Worm (Caenorhabditis elegans) whole organism, mixed stage, embryonic: Measurements from ENCODE around the gene R03D7.15.
"Not testable (repeated sequence)": the region's sequence is repeated elsewhere in the genome, so short reads cannot be mapped to it uniquely, and the experiment has no call there.

Experiments
- M03D4.4 ChIP-seq: sonication (generic microtip); optimal IDR thresholded peaks from 2 replicates; lab custom pipeline; 2017; ENCODE audit warnings: mild to moderate bottlenecking, missing genetic modification characterization, missing compliant biosample characterization
- bed-3 ChIP-seq: fragments of 200-800 bp; sonication (Bioruptor generic); optimal IDR thresholded peaks from 3 replicates; lab custom pipeline; 2018; ENCODE audit warnings: mild to moderate bottlenecking, missing genetic modification characterization, moderate library complexity, missing compliant biosample characterization
- blmp-1 ChIP-seq: fragments of 150-350 bp; optimal IDR thresholded peaks from 2 replicates; lab custom pipeline; 2014; ENCODE audit warnings: missing biosample characterization, missing genetic modification characterization
- ceh-39 ChIP-seq: fragments of 150-350 bp; optimal IDR thresholded peaks from 2 replicates; lab custom pipeline; 2014; ENCODE audit warnings: missing biosample characterization, missing genetic modification characterization
- ceh-43 ChIP-seq: fragments of 200-800 bp; sonication (Bioruptor generic); optimal IDR thresholded peaks from 2 replicates; lab custom pipeline; 2018; ENCODE audit warnings: mild to moderate bottlenecking, missing genetic modification characterization, moderate library complexity, missing compliant biosample characterization
- ceh-83 ChIP-seq: fragments of 200-800 bp; sonication (Bioruptor generic); optimal IDR thresholded peaks from 2 replicates; lab custom pipeline; 2018; ENCODE audit warnings: mild to moderate bottlenecking, missing genetic modification characterization, missing compliant biosample characterization
- ces-1 ChIP-seq: fragments of 150-350 bp; optimal IDR thresholded peaks from 2 replicates; lab custom pipeline; 2014; ENCODE audit warnings: missing biosample characterization, missing genetic modification reagents, missing genetic modification characterization
- cnd-1 ChIP-seq: fragments of 200-800 bp; sonication (Bioruptor generic); optimal IDR thresholded peaks from 2 replicates; lab custom pipeline; 2018; ENCODE audit warnings: mild to moderate bottlenecking, missing genetic modification characterization, missing compliant biosample characterization
- drap-1 ChIP-seq: fragments of 200-800 bp; sonication (Bioruptor generic); optimal IDR thresholded peaks from 3 replicates; lab custom pipeline; 2018; ENCODE audit warnings: mild to moderate bottlenecking, missing genetic modification characterization, missing compliant biosample characterization
- elt-1 ChIP-seq: sonication (generic microtip); optimal IDR thresholded peaks from 2 replicates; lab custom pipeline; 2017; ENCODE audit warnings: missing genetic modification characterization, mild to moderate bottlenecking, missing compliant biosample characterization, antibody characterized with exemption, moderate library complexity, borderline replicate concordance; ENCODE audit not compliant: insufficient read depth
- elt-3 ChIP-seq: fragments of 150-350 bp; optimal IDR thresholded peaks from 2 replicates; lab custom pipeline; 2014; ENCODE audit warnings: missing biosample characterization, missing genetic modification characterization
- flh-1 ChIP-seq: fragments of 200-800 bp; sonication (Bioruptor generic); optimal IDR thresholded peaks from 2 replicates; lab custom pipeline; 2018; ENCODE audit warnings: mild to moderate bottlenecking, missing genetic modification characterization, moderate library complexity, missing compliant biosample characterization
- hlh-1 ChIP-seq: fragments of 150-350 bp; optimal IDR thresholded peaks from 2 replicates; lab custom pipeline; 2014; ENCODE audit warnings: missing biosample characterization, missing genetic modification reagents, missing genetic modification characterization
- lin-32 ChIP-seq: fragments of 200-800 bp; sonication (Bioruptor generic); optimal IDR thresholded peaks from 2 replicates; lab custom pipeline; 2018; ENCODE audit warnings: mild to moderate bottlenecking, missing genetic modification characterization, missing compliant biosample characterization
- lsy-2 ChIP-seq: fragments of 150-350 bp; optimal IDR thresholded peaks from 2 replicates; lab custom pipeline; 2014; ENCODE audit warnings: missing biosample characterization, missing genetic modification characterization
- mep-1 ChIP-seq: fragments of 150-350 bp; optimal IDR thresholded peaks from 2 replicates; lab custom pipeline; 2017; ENCODE audit warnings: missing biosample characterization, missing genetic modification reagents, missing genetic modification characterization, inconsistent platforms
- mls-2 ChIP-seq: sonication (generic microtip); optimal IDR thresholded peaks from 2 replicates; lab custom pipeline; 2016; ENCODE audit warnings: mild to moderate bottlenecking, missing genetic modification characterization, moderate library complexity, missing compliant biosample characterization
- nhr-12 ChIP-seq: fragments of 150-350 bp; optimal IDR thresholded peaks from 2 replicates; lab custom pipeline; 2014; ENCODE audit warnings: missing biosample characterization, missing genetic modification characterization
- nhr-2 ChIP-seq: fragments of 150-350 bp; optimal IDR thresholded peaks from 2 replicates; lab custom pipeline; 2014; ENCODE audit warnings: missing biosample characterization, missing genetic modification characterization
- nhr-237 ChIP-seq: fragments of 150-350 bp; optimal IDR thresholded peaks from 2 replicates; lab custom pipeline; 2014; ENCODE audit warnings: missing biosample characterization, missing genetic modification characterization
- nhr-28 ChIP-seq: fragments of 150-350 bp; optimal IDR thresholded peaks from 2 replicates; lab custom pipeline; 2014; ENCODE audit warnings: missing biosample characterization, missing genetic modification characterization
- pha-4 ChIP-seq: fragments of 150-350 bp; optimal IDR thresholded peaks from 2 replicates; lab custom pipeline; 2018; ENCODE audit warnings: missing biosample characterization, missing genetic modification reagents, missing genetic modification characterization
- sem-2 ChIP-seq: fragments of 200-800 bp; sonication (Bioruptor generic); optimal IDR thresholded peaks from 2 replicates; lab custom pipeline; 2018; ENCODE audit warnings: mild to moderate bottlenecking, missing genetic modification characterization, missing compliant biosample characterization
- sptf-1 ChIP-seq: sonication (generic microtip); optimal IDR thresholded peaks from 2 replicates; lab custom pipeline; 2017; ENCODE audit warnings: mild to moderate bottlenecking, missing genetic modification characterization, moderate library complexity, missing compliant biosample characterization
- tbx-8 ChIP-seq: fragments of 200-800 bp; sonication (Bioruptor generic); optimal IDR thresholded peaks from 2 replicates; lab custom pipeline; 2018; ENCODE audit warnings: mild to moderate bottlenecking, missing genetic modification characterization, moderate library complexity, missing compliant biosample characterization
- unc-120 ChIP-seq: sonication (generic microtip); optimal IDR thresholded peaks from 2 replicates; lab custom pipeline; 2017; ENCODE audit warnings: missing genetic modification characterization, missing compliant biosample characterization; ENCODE audit not compliant: poor library complexity, severe bottlenecking
- unc-39 ChIP-seq: fragments of 150-350 bp; optimal IDR thresholded peaks from 2 replicates; lab custom pipeline; 2014; ENCODE audit warnings: missing biosample characterization, missing genetic modification characterization
- unc-62 ChIP-seq: fragments of 150-350 bp; optimal IDR thresholded peaks from 2 replicates; lab custom pipeline; 2014; ENCODE audit warnings: missing biosample characterization, missing genetic modification reagents, missing genetic modification characterization
- ztf-11 ChIP-seq: fragments of 150-350 bp; optimal IDR thresholded peaks from 2 replicates; lab custom pipeline; 2014; ENCODE audit warnings: missing biosample characterization, missing genetic modification characterization

Gene R03D7.15

DNA sequence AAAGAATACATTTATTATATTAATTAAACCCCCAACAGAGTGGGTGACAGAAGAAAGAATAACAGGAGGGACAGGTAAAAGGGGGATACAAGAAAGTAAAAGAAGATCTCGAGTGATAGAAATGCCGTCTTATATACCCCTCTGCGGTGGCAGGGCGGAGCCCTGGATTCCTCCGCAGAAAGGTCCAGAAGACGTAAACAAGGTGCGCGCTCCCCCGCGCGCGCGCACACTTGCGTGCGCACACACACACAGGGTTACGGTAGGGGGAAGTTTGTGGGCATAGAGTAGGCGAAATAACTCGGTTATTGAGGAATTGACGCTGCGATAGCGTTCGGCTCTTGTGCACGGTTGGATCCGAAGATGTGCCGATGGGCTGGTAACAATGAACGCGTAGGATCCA, at the start of gene R03D7.15:
Gene R03D7.15, plus strand, starts transcription at position 299 of the 400 bp plus-strand sequence.
- not testable (repeated sequence) for TF ChIP-seq pha-4, nhr-12, unc-120 (tag; lab: Kevin White, UChicago)

DNA sequence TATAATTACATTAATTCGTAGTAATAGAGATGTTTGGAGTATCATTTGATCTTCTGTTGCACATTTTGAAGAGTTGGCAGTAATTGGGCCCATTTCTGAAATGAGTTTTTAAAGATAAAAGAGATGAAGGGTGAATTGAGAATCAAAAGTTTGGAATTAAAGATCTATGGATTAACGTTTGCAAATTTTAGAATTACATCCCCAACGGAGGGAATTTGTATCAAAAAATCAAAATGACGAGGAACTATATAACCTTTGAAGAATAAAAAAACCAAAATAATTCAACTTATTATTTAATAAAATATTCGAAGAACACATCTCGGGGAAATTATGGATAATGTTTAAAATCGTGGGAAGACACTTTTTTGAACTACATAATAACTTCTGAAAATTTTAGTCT, 47.0 kb upstream of the R03D7.15 start, which contains the start of gene sra-10:
Gene sra-10, minus strand, starts transcription at position 101 of the 400 bp plus-strand sequence.
- TF ChIP-seq unc-120 (tag; lab: Kevin White, UChicago), result no peak
- no peak for TF ChIP-seq tbx-8 (GFP tag; lab: Kevin White, UChicago)
- TF ChIP-seq ceh-39, result no peak
- no peak for TF ChIP-seq bed-3
- TF ChIP-seq lsy-2, result no peak
- no peak for TF ChIP-seq ceh-83 (GFP tag; lab: Kevin White, UChicago)
- no peak for TF ChIP-seq mls-2 (tag; lab: Kevin White, UChicago)
- no peak for TF ChIP-seq nhr-28 (tag; lab: Kevin White, UChicago)
- TF ChIP-seq blmp-1, result no peak
- no peak for TF ChIP-seq flh-1 (GFP tag; lab: Kevin White, UChicago)
- TF ChIP-seq ceh-43 (GFP tag; lab: Kevin White, UChicago), result no peak

DNA sequence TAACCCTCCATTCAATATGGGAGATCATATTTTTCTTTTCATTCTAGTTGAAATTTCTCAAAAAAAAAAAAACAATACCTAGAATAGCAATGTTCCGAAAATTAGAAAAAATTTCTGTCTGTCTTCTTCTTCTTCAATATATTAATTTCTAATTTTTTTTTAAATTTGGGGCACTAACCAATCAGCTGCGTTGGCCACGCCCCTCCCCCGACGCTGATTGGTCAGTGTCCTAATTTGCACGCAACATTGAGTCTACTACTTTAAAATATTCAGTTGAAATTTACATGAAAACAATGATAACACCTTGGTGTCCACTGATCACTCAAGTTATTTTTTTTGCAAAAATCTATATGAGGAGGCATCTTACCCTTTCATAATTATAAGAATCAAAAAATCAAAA, 46.1 kb upstream of the R03D7.15 start:
- TF ChIP-seq elt-3 (tag; lab: Kevin White, UChicago) (no peak), unc-120 (tag; lab: Kevin White, UChicago) (no peak), flh-1 (GFP tag; lab: Kevin White, UChicago) (no peak), nhr-2 (tag; lab: Kevin White, UChicago) (no peak), lin-32 (no peak), sem-2 (GFP tag; lab: Kevin White, UChicago) (no peak), unc-39 (tag; lab: Kevin White, UChicago) (no peak), unc-62 (GFP tag; lab: Kevin White, UChicago) (no peak), nhr-237 (no peak), elt-1 (tag; lab: Kevin White, UChicago) (no peak), M03D4.4 (tag; lab: Kevin White, UChicago) (no peak), mls-2 (tag; lab: Kevin White, UChicago) (no peak)

DNA sequence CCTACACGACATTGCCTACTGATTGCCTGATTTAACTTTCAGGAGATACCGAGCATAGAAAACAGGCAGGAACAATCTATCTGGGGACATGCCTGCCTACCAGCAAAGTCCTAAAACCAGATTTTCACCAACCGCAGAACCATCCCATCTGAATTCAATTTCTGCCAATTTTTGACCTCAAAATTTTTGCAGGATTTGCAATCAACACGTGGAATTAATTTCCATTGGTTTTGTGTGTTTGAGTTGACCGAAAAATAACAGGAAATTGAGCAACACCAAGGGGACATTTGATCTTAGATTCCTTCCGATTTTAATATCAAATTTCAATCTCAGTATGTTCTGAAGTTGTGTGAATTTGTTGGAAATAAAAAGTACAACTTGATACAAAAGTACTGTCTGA, 43.0 kb upstream of the R03D7.15 start:
- TF ChIP-seq nhr-12 (tag; lab: Kevin White, UChicago), result no peak
- no peak for TF ChIP-seq unc-39 (tag; lab: Kevin White, UChicago)
- no peak for TF ChIP-seq blmp-1
- no peak for TF ChIP-seq ceh-39
- no peak for TF ChIP-seq mep-1 (tag; lab: Kevin White, UChicago)
- TF ChIP-seq hlh-1 (tag; lab: Kevin White, UChicago), result no peak
- TF ChIP-seq ces-1 (GFP tag; lab: Kevin White, UChicago), result no peak
- TF ChIP-seq lsy-2, result no peak
- no peak for TF ChIP-seq nhr-237
- no peak for TF ChIP-seq ceh-43 (GFP tag; lab: Kevin White, UChicago)
- TF ChIP-seq tbx-8 (GFP tag; lab: Kevin White, UChicago), result no peak
- TF ChIP-seq nhr-2 (tag; lab: Kevin White, UChicago), result no peak
- no peak for TF ChIP-seq sptf-1 (tag; lab: Kevin White, UChicago)

DNA sequence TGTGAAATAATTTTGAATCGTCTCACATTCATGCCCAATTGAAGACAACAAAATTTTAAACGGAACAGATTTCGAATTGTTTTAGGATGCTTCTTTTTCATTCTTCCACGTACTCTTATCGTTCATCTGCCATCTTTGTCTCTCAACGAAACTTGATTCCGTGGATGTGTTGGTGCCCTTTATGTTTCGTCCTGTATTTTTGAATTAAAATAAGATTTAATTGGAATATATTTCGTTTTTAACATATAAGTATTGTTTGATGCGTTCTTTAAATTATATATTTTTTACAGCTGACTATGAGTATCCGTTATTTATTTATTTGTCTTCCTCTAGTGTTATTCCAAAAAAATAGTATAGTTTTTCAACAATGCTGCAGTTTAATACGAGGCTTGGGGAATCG, 39.9 kb upstream of the R03D7.15 start, which contains the start of gene gly-1:
Gene gly-1, minus strand, starts transcription at position 101 of the 400 bp plus-strand sequence.
- no peak for TF ChIP-seq nhr-2 (tag; lab: Kevin White, UChicago)
- TF ChIP-seq mep-1 (tag; lab: Kevin White, UChicago), result no peak
- TF ChIP-seq lsy-2, result no peak
- TF ChIP-seq drap-1, result no peak
- TF ChIP-seq hlh-1 (tag; lab: Kevin White, UChicago), result no peak
- TF ChIP-seq nhr-237, result no peak
- TF ChIP-seq bed-3, result no peak
- no peak for TF ChIP-seq ztf-11 (tag; lab: Kevin White, UChicago)
- no peak for TF ChIP-seq flh-1 (GFP tag; lab: Kevin White, UChicago)
- TF ChIP-seq unc-39 (tag; lab: Kevin White, UChicago), result no peak

DNA sequence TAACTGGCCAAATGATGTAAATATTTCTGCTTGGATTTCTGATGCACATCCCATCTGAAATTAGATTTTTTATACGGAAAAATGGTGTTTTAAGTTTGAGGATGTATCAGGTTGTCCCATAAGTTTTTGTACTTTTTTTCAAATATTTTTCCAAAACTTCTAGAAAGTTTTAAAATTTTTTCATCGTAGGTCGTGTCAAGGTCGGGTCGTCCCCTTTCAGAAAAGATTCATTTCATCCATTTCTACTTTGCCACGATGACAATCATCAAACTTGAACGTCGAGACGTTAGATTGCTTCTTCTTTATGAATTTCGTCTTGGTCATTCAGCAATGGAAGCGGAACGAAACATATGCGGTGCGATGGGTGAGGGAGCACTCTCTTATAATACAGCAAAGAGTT, 37.6 kb upstream of the R03D7.15 start, which contains the start of gene sra-12:
Gene sra-12, minus strand, starts transcription at position 101 of the 400 bp plus-strand sequence.
- not testable (repeated sequence) for TF ChIP-seq blmp-1; cnd-1 (tag; lab: Kevin White, UChicago); elt-3 (tag; lab: Kevin White, UChicago)
